Fruit fly (Drosophila melanogaster) whole organism, embryonic: Measurements from ENCODE around the gene mRpL3.
A peak's percentile ranks its signal among the peaks of the same experiment; 100 is the strongest.

ENCODE experiments used
- Bteb2 ChIP-seq: fragments of 200-800 bp; sonication (Bioruptor generic); optimal IDR thresholded peaks from 2 replicates; lab custom pipeline; 2016; ENCODE audit warnings: missing biosample characterization, missing genetic modification characterization
- CG10147 ChIP-seq: fragments of 200-800 bp; sonication (Bioruptor generic); optimal IDR thresholded peaks from 2 replicates; lab custom pipeline; 2019; ENCODE audit warnings: missing biosample characterization, mild to moderate bottlenecking, missing genetic modification characterization, moderate library complexity
- CG10959 ChIP-seq: fragments of 200-800 bp; sonication (Bioruptor generic); IDR thresholded peaks from 2 replicates; pipeline ENCODE4 v1.3.6; 2022; ENCODE audit warnings: missing biosample characterization, missing genetic modification characterization
- CG13287 ChIP-seq: fragments of 200-800 bp; sonication (Bioruptor generic); IDR thresholded peaks from 2 replicates; pipeline ENCODE4 v1.3.6; 2022; ENCODE audit warnings: missing biosample characterization, missing genetic modification characterization; ENCODE audit not compliant: partially characterized antibody
- CG13624 ChIP-seq: fragments of 200-800 bp; sonication (Bioruptor generic); optimal IDR thresholded peaks from 2 replicates; lab custom pipeline; 2016; ENCODE audit warnings: missing biosample characterization, missing genetic modification characterization
- CG14050 ChIP-seq: fragments of 200-800 bp; sonication (Bioruptor generic); IDR thresholded peaks from 3 replicates; pipeline ENCODE4 v1.3.6; 2022; ENCODE audit warnings: missing biosample characterization, missing genetic modification characterization
- CG14860 ChIP-seq: fragments of 200-800 bp; sonication (Bioruptor generic); IDR thresholded peaks from 3 replicates; pipeline ENCODE4 v1.3.6; 2022; ENCODE audit warnings: missing biosample characterization, missing genetic modification characterization; ENCODE audit not compliant: partially characterized antibody
- CG15514 ChIP-seq: fragments of 200-800 bp; sonication (Bioruptor generic); optimal IDR thresholded peaks from 3 replicates; lab custom pipeline; 2017; ENCODE audit warnings: missing biosample characterization, missing genetic modification characterization, mild to moderate bottlenecking, moderate library complexity, missing genetic modification reagents
- CG1602 ChIP-seq: fragments of 200-800 bp; sonication (Bioruptor generic); optimal IDR thresholded peaks from 3 replicates; lab custom pipeline; 2016; ENCODE audit warnings: missing biosample characterization, missing genetic modification characterization
- CG18619 ChIP-seq: fragments of 200-800 bp; sonication (Bioruptor generic); optimal IDR thresholded peaks from 3 replicates; lab custom pipeline; 2017; ENCODE audit warnings: missing biosample characterization, mild to moderate bottlenecking, missing genetic modification characterization
- CG18764 ChIP-seq: fragments of 200-800 bp; sonication (Bioruptor generic); optimal IDR thresholded peaks from 3 replicates; lab custom pipeline; 2016; ENCODE audit warnings: missing biosample characterization, missing genetic modification characterization
- CG30403 ChIP-seq: fragments of 200-800 bp; sonication (Bioruptor generic); optimal IDR thresholded peaks from 3 replicates; lab custom pipeline; 2016; ENCODE audit warnings: missing biosample characterization, missing genetic modification characterization
- CG32772 ChIP-seq: fragments of 200-800 bp; sonication (Bioruptor generic); IDR thresholded peaks from 2 replicates; pipeline ENCODE4 v1.3.6; 2022; ENCODE audit warnings: missing biosample characterization, missing genetic modification characterization
- CG33557 ChIP-seq: fragments of 200-800 bp; sonication (Bioruptor generic); optimal IDR thresholded peaks from 2 replicates; lab custom pipeline; 2019; ENCODE audit warnings: missing biosample characterization, mild to moderate bottlenecking, missing genetic modification characterization, moderate library complexity
- CG3847 ChIP-seq: fragments of 200-800 bp; sonication (Bioruptor generic); IDR thresholded peaks from 2 replicates; pipeline ENCODE4 v1.3.6; 2022; ENCODE audit warnings: missing biosample characterization, missing genetic modification characterization
- CG6765 ChIP-seq: fragments of 200-800 bp; sonication (Bioruptor generic); optimal IDR thresholded peaks from 3 replicates; lab custom pipeline; 2017; ENCODE audit warnings: missing biosample characterization, mild to moderate bottlenecking, missing genetic modification characterization
- CG7357 ChIP-seq: fragments of 200-800 bp; sonication (Bioruptor generic); IDR thresholded peaks from 3 replicates; pipeline ENCODE4 v1.3.6; 2022; ENCODE audit warnings: missing biosample characterization, missing genetic modification characterization
- CHES-1-like ChIP-seq: fragments of 200-800 bp; sonication (Bioruptor generic); optimal IDR thresholded peaks from 2 replicates; lab custom pipeline; 2016; ENCODE audit warnings: missing biosample characterization, missing genetic modification characterization
- Dp ChIP-seq: fragments of 200-800 bp; sonication (Bioruptor generic); optimal IDR thresholded peaks from 2 replicates; lab custom pipeline; 2018; ENCODE audit warnings: missing biosample characterization, mild to moderate bottlenecking, missing genetic modification characterization, moderate library complexity
- Drgx ChIP-seq: fragments of 200-800 bp; sonication (Bioruptor generic); IDR thresholded peaks from 2 replicates; pipeline ENCODE4 v1.3.6; 2022; ENCODE audit warnings: missing biosample characterization, missing genetic modification characterization
- ERR ChIP-seq: fragments of 200-800 bp; sonication (Bioruptor generic); optimal IDR thresholded peaks from 2 replicates; lab custom pipeline; 2016; ENCODE audit warnings: missing biosample characterization, missing genetic modification characterization
- Ets97D ChIP-seq: fragments of 200-800 bp; sonication (Bioruptor generic); optimal IDR thresholded peaks from 3 replicates; lab custom pipeline; 2016; ENCODE audit warnings: missing biosample characterization, missing genetic modification characterization
- HmgZ ChIP-seq: fragments of 200-800 bp; sonication (Bioruptor generic); optimal IDR thresholded peaks from 2 replicates; lab custom pipeline; 2018; ENCODE audit warnings: missing biosample characterization, mild to moderate bottlenecking, missing genetic modification characterization
- Hmx ChIP-seq: fragments of 200-800 bp; sonication (Bioruptor generic); optimal IDR thresholded peaks from 2 replicates; lab custom pipeline; 2016; ENCODE audit warnings: missing biosample characterization, missing genetic modification characterization
- Oli ChIP-seq: fragments of 200-800 bp; sonication (Bioruptor generic); optimal IDR thresholded peaks from 2 replicates; lab custom pipeline; 2018; ENCODE audit warnings: missing biosample characterization, mild to moderate bottlenecking, missing genetic modification characterization, moderate library complexity
- Ravus ChIP-seq: fragments of 200-800 bp; sonication (Bioruptor generic); IDR thresholded peaks from 2 replicates; pipeline ENCODE4 v1.3.6; 2022; ENCODE audit warnings: missing biosample characterization, missing genetic modification characterization
- Six4 ChIP-seq: fragments of 200-800 bp; sonication (Bioruptor generic); optimal IDR thresholded peaks from 2 replicates; lab custom pipeline; 2016; ENCODE audit warnings: missing biosample characterization, missing genetic modification characterization
- Spps ChIP-seq: fragments of 200-800 bp; sonication (Bioruptor generic); optimal IDR thresholded peaks from 2 replicates; lab custom pipeline; 2018; ENCODE audit warnings: missing biosample characterization, mild to moderate bottlenecking, missing genetic modification characterization
- Sry-β ChIP-seq: fragments of 200-800 bp; sonication (Bioruptor generic); optimal IDR thresholded peaks from 2 replicates; lab custom pipeline; 2018; ENCODE audit warnings: missing biosample characterization, mild to moderate bottlenecking, missing genetic modification characterization, moderate library complexity
- Taf1 ChIP-seq: fragments of 200-800 bp; sonication (Bioruptor generic); IDR thresholded peaks from 2 replicates; pipeline ENCODE4 v1.3.6; 2022; ENCODE audit warnings: missing biosample characterization, missing genetic modification characterization
- Xrp1 ChIP-seq: fragments of 200-800 bp; sonication (Bioruptor generic); IDR thresholded peaks from 2 replicates; pipeline ENCODE4 v1.3.6; 2022; ENCODE audit warnings: missing biosample characterization, missing genetic modification characterization
- bbx ChIP-seq: fragments of 200-800 bp; sonication (Bioruptor generic); IDR thresholded peaks from 2 replicates; pipeline ENCODE4 v1.3.6; 2022; ENCODE audit warnings: missing biosample characterization, missing genetic modification characterization; ENCODE audit not compliant: partially characterized antibody
- bsh ChIP-seq, 2 experiments: fragments of 200-800 bp; sonication (Bioruptor generic); optimal IDR thresholded peaks; 2 replicates each; lab custom pipeline; 2017 to 2018; ENCODE audit warnings: mild to moderate bottlenecking in 2 of 2, missing biosample characterization in 2 of 2, missing genetic modification characterization in 2 of 2, moderate library complexity in 1 of 2
- caup ChIP-seq: fragments of 200-800 bp; sonication (Bioruptor generic); optimal IDR thresholded peaks from 3 replicates; lab custom pipeline; 2017; ENCODE audit warnings: missing biosample characterization, mild to moderate bottlenecking, missing genetic modification characterization, moderate library complexity; ENCODE audit not compliant: severe bottlenecking
- ci ChIP-seq: fragments of 200-800 bp; sonication (Bioruptor generic); IDR thresholded peaks from 3 replicates; pipeline ENCODE4 v1.3.6; 2022; ENCODE audit warnings: missing biosample characterization, missing genetic modification characterization
- dysf ChIP-seq: fragments of 200-800 bp; sonication (Bioruptor generic); IDR thresholded peaks from 3 replicates; pipeline ENCODE4 v1.3.6; 2022; ENCODE audit warnings: missing biosample characterization, missing genetic modification characterization
- fd102C ChIP-seq: fragments of 200-800 bp; sonication (Bioruptor generic); optimal IDR thresholded peaks from 2 replicates; lab custom pipeline; 2018; ENCODE audit warnings: missing biosample characterization, mild to moderate bottlenecking, missing genetic modification characterization, moderate library complexity
- gt ChIP-seq: fragments of 200-800 bp; sonication (Bioruptor generic); IDR thresholded peaks from 2 replicates; pipeline ENCODE4 v1.3.6; 2022; ENCODE audit warnings: missing biosample characterization, missing genetic modification characterization
- mam ChIP-seq: fragments of 200-800 bp; sonication (Bioruptor generic); optimal IDR thresholded peaks from 3 replicates; lab custom pipeline; 2016; ENCODE audit warnings: missing biosample characterization, missing genetic modification characterization
- mirr ChIP-seq: fragments of 200-800 bp; sonication (Bioruptor generic); optimal IDR thresholded peaks from 3 replicates; lab custom pipeline; 2018; ENCODE audit warnings: missing biosample characterization, mild to moderate bottlenecking, missing genetic modification characterization
- peb ChIP-seq: fragments of 200-800 bp; sonication (Bioruptor generic); IDR thresholded peaks from 2 replicates; pipeline ENCODE4 v1.3.6; 2022; ENCODE audit warnings: missing biosample characterization, missing genetic modification characterization
- ranshi ChIP-seq: fragments of 200-800 bp; sonication (Bioruptor generic); IDR thresholded peaks from 2 replicates; pipeline ENCODE4 v1.3.6; 2022; ENCODE audit warnings: missing biosample characterization, missing genetic modification characterization
- repo ChIP-seq: fragments of 200-800 bp; sonication (Bioruptor generic); optimal IDR thresholded peaks from 2 replicates; lab custom pipeline; 2016; ENCODE audit warnings: missing biosample characterization, missing genetic modification characterization
- sc ChIP-seq, 3 experiments: fragments of >200 bp in 2 of 3; fragments of 200-800 bp in 1 of 3; sonication (Bioruptor generic) in 1 of 3; optimal IDR thresholded peaks; 2 replicates in 2 of 3; 3 replicates in 1 of 3; lab custom pipeline; 2017; ENCODE audit warnings: mild to moderate bottlenecking in 1 of 3, missing biosample characterization in 1 of 3, missing genetic modification characterization in 1 of 3, missing genetic modification reagents in 1 of 3
- sqz ChIP-seq: fragments of 200-800 bp; sonication (Bioruptor generic); optimal IDR thresholded peaks from 3 replicates; lab custom pipeline; 2018; ENCODE audit warnings: missing biosample characterization, mild to moderate bottlenecking, missing genetic modification characterization
- unpg ChIP-seq: fragments of 200-800 bp; sonication (Bioruptor generic); optimal IDR thresholded peaks from 3 replicates; lab custom pipeline; 2018; ENCODE audit warnings: missing biosample characterization, mild to moderate bottlenecking, missing genetic modification characterization, moderate library complexity
- vvl ChIP-seq: fragments of 200-800 bp; sonication (Bioruptor generic); IDR thresholded peaks from 2 replicates; pipeline ENCODE4 v1.3.6; 2022; ENCODE audit warnings: missing biosample characterization, missing genetic modification characterization
- zf30C ChIP-seq: fragments of 200-800 bp; sonication (Bioruptor generic); optimal IDR thresholded peaks from 3 replicates; lab custom pipeline; 2018; ENCODE audit warnings: missing biosample characterization, mild to moderate bottlenecking, missing genetic modification characterization
- zfh1 ChIP-seq: fragments of 200-800 bp; sonication (Bioruptor generic); IDR thresholded peaks from 3 replicates; pipeline ENCODE4 v1.3.6; 2022; ENCODE audit warnings: missing biosample characterization, missing genetic modification characterization

mRpL3 gene

DNA sequence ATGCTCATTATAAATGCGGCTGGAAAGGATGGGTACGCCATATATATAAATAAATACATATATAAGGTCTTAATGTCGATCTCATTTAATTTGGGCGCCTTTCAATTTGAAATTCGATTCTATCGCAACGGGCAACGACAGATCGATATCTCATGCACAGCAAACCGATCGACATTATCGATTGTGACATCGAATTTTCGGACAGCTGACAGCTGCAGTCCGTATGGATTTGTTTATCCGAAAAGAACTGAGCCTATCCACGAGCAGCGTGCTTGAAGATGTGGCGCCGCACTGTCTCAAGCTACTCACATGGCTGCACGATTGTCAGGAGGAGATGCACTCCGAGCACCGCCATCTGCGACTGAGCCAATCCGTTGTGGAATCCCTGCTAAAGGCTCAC lies 29.1 kb upstream of the mRpL3 start, which contains the start of gene CG8191 (continued):
- TF ChIP-seq bbx (GFP tag; lab: Robert Waterston, UW), result peak; percentile 84
- no peak for TF ChIP-seq mam
- no peak for TF ChIP-seq caup (GFP tag; lab: Kevin White, UChicago)
- TF ChIP-seq CG14860 (GFP tag; lab: Robert Waterston, UW), result peak; percentile 38; the same call in 2 of the 3 replicates
- peak; percentile 85 for TF ChIP-seq Dp (GFP tag; lab: Kevin White, UChicago)
- TF ChIP-seq CG7357 (GFP tag; lab: Robert Waterston, UW), result no peak
- TF ChIP-seq sqz, result no peak
- TF ChIP-seq bsh (GFP tag; optimal IDR thresholded peaks at IDR 0.05; lab: Kevin White, UChicago), result no peak
- peak; percentile 77 for TF ChIP-seq CG13287 (GFP tag; lab: Robert Waterston, UW)

DNA sequence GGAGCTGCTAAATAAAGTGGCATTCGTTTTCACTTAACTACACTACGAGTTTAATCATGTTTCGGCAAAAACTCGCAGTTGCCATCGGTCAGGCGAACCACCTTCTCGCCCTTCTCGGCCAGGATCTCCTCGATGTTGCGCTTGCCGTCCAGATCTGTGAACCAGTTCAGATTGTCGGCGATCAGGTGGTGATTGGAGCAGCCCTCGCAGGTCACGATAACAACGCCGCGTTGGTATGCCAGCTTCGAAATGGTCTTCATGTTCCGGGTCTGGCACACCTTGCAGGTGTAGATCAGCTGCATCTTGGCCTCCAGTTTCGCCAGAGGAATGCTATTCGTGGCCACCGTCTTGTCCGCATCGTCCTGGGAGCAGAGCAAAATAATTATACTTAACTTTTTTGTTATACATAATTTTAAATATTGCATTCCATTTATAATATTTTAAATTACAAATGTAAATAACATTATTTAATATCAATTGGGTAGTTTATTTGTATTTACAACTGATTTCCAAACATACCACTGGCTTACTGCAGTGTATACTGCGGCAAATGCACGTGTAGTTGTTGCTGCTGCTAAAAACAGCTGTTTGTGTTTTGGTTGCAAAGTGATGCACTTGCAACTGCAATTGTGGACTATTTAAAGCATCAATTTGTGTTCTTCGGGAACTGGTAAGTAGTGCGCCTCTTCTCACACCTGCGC lies 27.7 kb upstream of the mRpL3 start:
- no peak for TF ChIP-seq sqz
- TF ChIP-seq CG15514 (GFP tag; lab: Kevin White, UChicago), result peak; percentile 96
- TF ChIP-seq CG32772 (GFP tag; lab: Robert Waterston, UW), result no peak
- no peak for TF ChIP-seq sc (optimal IDR thresholded peaks at IDR 0.05; lab: Kevin White, UChicago)
- TF ChIP-seq sc (GFP tag; optimal IDR thresholded peaks at IDR 0.05; lab: Kevin White, UChicago), result no peak
- TF ChIP-seq zfh1 (GFP tag; lab: Robert Waterston, UW), result 0 out of 3 replicates have a peak, but pooled peaks have one; percentile 7
- no peak for TF ChIP-seq bsh (GFP tag; optimal IDR thresholded peaks at IDR 0.05; lab: Kevin White, UChicago)
- TF ChIP-seq repo (GFP tag; lab: Kevin White, UChicago), result no peak
- TF ChIP-seq CG3847 (GFP tag; lab: Robert Waterston, UW), result no peak
- TF ChIP-seq mirr, result no peak
- TF ChIP-seq CG10959, result no peak
- TF ChIP-seq Sry-β (GFP tag; lab: Kevin White, UChicago), result no peak
- TF ChIP-seq Taf1 (GFP tag; lab: Robert Waterston, UW), result no peak
- TF ChIP-seq zf30C (GFP tag; lab: Kevin White, UChicago), result peak; percentile 83
- no peak for TF ChIP-seq CG14050
- no peak for TF ChIP-seq Oli (tag; lab: Kevin White, UChicago)
- TF ChIP-seq CG1602 (GFP tag; lab: Kevin White, UChicago), result no peak
- peak; percentile 6; the same call in 1 of the 2 replicates for TF ChIP-seq Xrp1
- TF ChIP-seq ci (GFP tag; lab: Robert Waterston, UW), result peak; percentile 35; the same call in 1 of the 3 replicates
- TF ChIP-seq Spps (tag; lab: Kevin White, UChicago), result no peak
- TF ChIP-seq HmgZ (tag; lab: Kevin White, UChicago), result no peak
- no peak for TF ChIP-seq Bteb2
- no peak for TF ChIP-seq CG10147 (GFP tag; lab: Kevin White, UChicago)
- no peak for TF ChIP-seq Six4 (GFP tag; lab: Kevin White, UChicago)
- TF ChIP-seq Ravus, result no peak
- no peak for TF ChIP-seq CG13624
- peak; percentile 10; the same call in 1 of the 2 replicates for TF ChIP-seq Drgx
- TF ChIP-seq gt (GFP tag; lab: Robert Waterston, UW), result no peak
- TF ChIP-seq Hmx, result no peak
- TF ChIP-seq CG18764, result no peak
- no peak for TF ChIP-seq CG33557
- TF ChIP-seq, all 482 proteins: peak for 6

dm6 chrX:15733995-15734394 lies 27.1 kb upstream of the mRpL3 start, which contains the start of the genes CG12379 and MagR:
Gene CG12379, minus strand, starts transcription at chrX:15733996.
Gene MagR, plus strand, starts transcription at chrX:15734270.
- TF ChIP-seq vvl (GFP tag; lab: Robert Waterston, UW) (no peak; the same call in 1 of the 2 replicates), unpg (GFP tag; lab: Kevin White, UChicago) (no peak), CG30403 (peak; percentile 74), ERR (GFP tag; lab: Kevin White, UChicago) (no peak), CHES-1-like (GFP tag; lab: Kevin White, UChicago) (peak; percentile 48), peb (GFP tag; lab: Robert Waterston, UW) (no peak), Ets97D (peak; percentile 30), dysf (GFP tag; lab: Robert Waterston, UW) (peak; percentile 56; the same call in 1 of the 3 replicates), ranshi (GFP tag; lab: Robert Waterston, UW) (0 out of 2 replicates have a peak, but pooled peaks have one; percentile 31), CG18619 (GFP tag; lab: Kevin White, UChicago) (peak; percentile 29), fd102C (GFP tag; lab: Kevin White, UChicago) (no peak), CG6765 (no peak)
